Fruit fly (Drosophila melanogaster): ENCODE data around the gene cmpy.

cmpy gene

DNA sequence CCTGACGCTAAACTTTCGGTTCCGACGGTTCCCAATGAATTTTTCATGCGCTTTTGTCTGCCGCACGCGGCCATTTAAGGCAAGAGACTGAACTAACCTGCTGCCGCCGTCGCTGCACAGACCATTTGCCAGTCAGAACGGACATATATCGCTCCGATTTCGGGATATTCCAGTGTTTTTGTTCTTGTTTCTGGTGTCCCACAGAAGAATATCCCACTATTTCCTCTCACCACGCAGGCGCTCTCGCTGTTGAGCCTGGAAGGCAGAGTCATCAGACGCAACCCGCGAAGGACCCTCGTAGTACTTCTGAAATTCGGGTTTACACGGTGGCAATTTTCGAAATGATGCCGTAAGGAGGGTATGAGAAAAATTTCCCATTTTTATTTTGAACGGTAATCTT lies at the start of gene cmpy:
Gene cmpy (minus strand): TSS at position 101 of the 400 bp plus-strand sequence.
- no peak for TF ChIP-seq psq (GFP tag; optimal IDR thresholded peaks at IDR 0.05)
- TF ChIP-seq lola (GFP tag; optimal IDR thresholded peaks at IDR 0.05), result no peak
- no peak for TF ChIP-seq CG9705 (GFP tag; optimal IDR thresholded peaks at IDR 0.05)
- no peak for TF ChIP-seq rgr (GFP tag; optimal IDR thresholded peaks at IDR 0.05)
- TF ChIP-seq Mio (GFP tag; optimal IDR thresholded peaks at IDR 0.05), result no peak
- TF ChIP-seq dmrt93B (GFP tag; optimal IDR thresholded peaks at IDR 0.05), result no peak
- no peak for TF ChIP-seq Hr78 (GFP tag; optimal IDR thresholded peaks at IDR 0.05)

- TF ChIP-seq Rel (GFP tag; optimal IDR thresholded peaks at IDR 0.05), result no peak
- TF ChIP-seq Rel (tag; optimal IDR thresholded peaks at IDR 0.05), result no peak
- TF ChIP-seq jim (GFP tag; optimal IDR thresholded peaks at IDR 0.05), result no peak
- no peak for TF ChIP-seq Jra (GFP tag; optimal IDR thresholded peaks at IDR 0.05)
- TF ChIP-seq pan (optimal IDR thresholded peaks at IDR 0.05), result no peak
Measured at dm6 chr3L:20767227-20767626, 48.2 kb upstream of the cmpy start.

DNA sequence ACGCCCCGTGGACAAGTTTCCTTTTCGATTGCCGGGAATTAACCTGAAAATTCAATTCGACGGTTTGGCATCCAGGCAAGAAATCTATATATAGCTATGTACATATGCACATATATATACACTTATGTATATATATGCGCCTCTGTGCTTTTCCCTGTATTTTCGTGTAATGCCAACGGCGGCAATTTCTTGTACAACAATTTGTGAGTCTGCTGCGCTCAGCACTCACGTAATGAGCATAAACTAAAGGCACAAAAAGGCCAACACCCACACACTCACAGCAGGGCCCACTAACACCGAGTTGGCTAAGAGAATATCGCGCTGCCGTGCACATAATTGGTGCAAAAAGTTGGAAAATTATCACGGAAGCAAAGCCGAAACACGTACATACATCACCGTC lies 42.5 kb upstream of the cmpy start:
- no peak for TF ChIP-seq N (GFP tag; optimal IDR thresholded peaks at IDR 0.05)
- TF ChIP-seq ey (GFP tag; optimal IDR thresholded peaks at IDR 0.05), result no peak
- no peak for TF ChIP-seq GATAd (GFP tag; optimal IDR thresholded peaks at IDR 0.05)
- TF ChIP-seq Mio (GFP tag; optimal IDR thresholded peaks at IDR 0.05), result no peak
- no peak for TF ChIP-seq Jra (GFP tag; optimal IDR thresholded peaks at IDR 0.05)
- TF ChIP-seq woc (GFP tag; optimal IDR thresholded peaks at IDR 0.05), result no peak
- no peak for TF ChIP-seq OdsH (GFP tag; optimal IDR thresholded peaks at IDR 0.05)
- TF ChIP-seq dsf (GFP tag; optimal IDR thresholded peaks at IDR 0.05; ENCODE audit: borderline replicate concordance), result no peak
- no peak for TF ChIP-seq CG32264 (GFP tag; optimal IDR thresholded peaks at IDR 0.05)
- TF ChIP-seq Dif (GFP tag; optimal IDR thresholded peaks at IDR 0.05; ENCODE audit: partially characterized antibody), result no peak
- no peak for TF ChIP-seq Abd-B (GFP tag; optimal IDR thresholded peaks at IDR 0.05)
- TF ChIP-seq Myc (optimal IDR thresholded peaks at IDR 0.05), result no peak
- TF ChIP-seq Sp1 (GFP tag; optimal IDR thresholded peaks at IDR 0.05), result no peak
- no peak for TF ChIP-seq foxo (GFP tag; optimal IDR thresholded peaks at IDR 0.05)
- no peak for TF ChIP-seq br (GFP tag; optimal IDR thresholded peaks at IDR 0.05)
- no peak for TF ChIP-seq HLH106 (tag; optimal IDR thresholded peaks at IDR 0.05)
- TF ChIP-seq Hnf4 (GFP tag; optimal IDR thresholded peaks at IDR 0.05), result no peak
- no peak for TF ChIP-seq Hr83 (GFP tag; optimal IDR thresholded peaks at IDR 0.05; ENCODE audit: poor library complexity, severe bottlenecking)
- TF ChIP-seq psq (GFP tag; optimal IDR thresholded peaks at IDR 0.05), result no peak

DNA sequence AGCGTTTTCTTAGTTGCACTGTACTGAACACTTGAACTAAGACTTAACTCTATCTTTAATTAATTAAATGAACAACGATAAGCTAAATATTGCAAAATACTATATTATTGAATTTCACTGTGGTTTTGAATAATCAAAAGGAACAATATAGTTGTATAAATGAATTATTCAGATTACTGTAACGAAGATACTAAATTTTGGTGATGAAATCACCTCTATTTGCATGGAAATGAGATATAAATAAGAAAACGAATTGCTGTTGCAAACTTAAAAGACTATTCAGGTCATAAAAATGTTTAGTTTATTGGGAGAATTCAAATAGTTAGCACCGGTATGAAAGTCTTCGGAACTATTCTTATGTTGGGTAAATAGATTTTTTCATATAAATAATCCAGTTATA lies 39.6 kb upstream of the cmpy start, which contains the start of gene CG43251:
Gene CG43251 (plus strand): TSS at position 301 of the 400 bp plus-strand sequence.
- no peak for TF ChIP-seq Dfd (GFP tag; optimal IDR thresholded peaks at IDR 0.05)
- no peak for TF ChIP-seq Jra (GFP tag; optimal IDR thresholded peaks at IDR 0.05)
- TF ChIP-seq h (GFP tag; optimal IDR thresholded peaks at IDR 0.05), result no peak
- no peak for TF ChIP-seq tai (GFP tag; optimal IDR thresholded peaks at IDR 0.05)
- no peak for TF ChIP-seq Sp1 (GFP tag; optimal IDR thresholded peaks at IDR 0.05)
- TF ChIP-seq psq (GFP tag; optimal IDR thresholded peaks at IDR 0.05), result no peak
- no peak for TF ChIP-seq CG9705 (GFP tag; optimal IDR thresholded peaks at IDR 0.05)
- no peak for TF ChIP-seq Hnf4 (GFP tag; optimal IDR thresholded peaks at IDR 0.05)
- no peak for TF ChIP-seq br (GFP tag; optimal IDR thresholded peaks at IDR 0.05)
- no peak for TF ChIP-seq Dif (GFP tag; optimal IDR thresholded peaks at IDR 0.05; ENCODE audit: partially characterized antibody)
- no peak for TF ChIP-seq OdsH (GFP tag; optimal IDR thresholded peaks at IDR 0.05)
- TF ChIP-seq HLH106 (tag; optimal IDR thresholded peaks at IDR 0.05), result no peak
- no peak for TF ChIP-seq lola (GFP tag; optimal IDR thresholded peaks at IDR 0.05)
- TF ChIP-seq Myc (optimal IDR thresholded peaks at IDR 0.05), result no peak
- no peak for TF ChIP-seq dsf (GFP tag; optimal IDR thresholded peaks at IDR 0.05; ENCODE audit: borderline replicate concordance)
- no peak for TF ChIP-seq dl (GFP tag; optimal IDR thresholded peaks at IDR 0.05; ENCODE audit: insufficient read depth in 1 of 2, partially characterized antibody in 2 of 2)
- no peak for TF ChIP-seq rgr (GFP tag; optimal IDR thresholded peaks at IDR 0.05)
- TF ChIP-seq Hr78 (GFP tag; optimal IDR thresholded peaks at IDR 0.05), result no peak

- TF ChIP-seq OdsH (GFP tag; optimal IDR thresholded peaks at IDR 0.05) (no peak), lola (GFP tag; optimal IDR thresholded peaks at IDR 0.05) (no peak), Vsx2 (GFP tag; optimal IDR thresholded peaks at IDR 0.05; ENCODE audit: partially characterized antibody) (no peak), sv (GFP tag; optimal IDR thresholded peaks at IDR 0.05) (no peak), CrebA (GFP tag; optimal IDR thresholded peaks at IDR 0.05; ENCODE audit: borderline replicate concordance) (no peak), ey (GFP tag; optimal IDR thresholded peaks at IDR 0.05) (no peak), br (GFP tag; optimal IDR thresholded peaks at IDR 0.05) (no peak), Sp1 (GFP tag; optimal IDR thresholded peaks at IDR 0.05) (no peak), Jra (GFP tag; optimal IDR thresholded peaks at IDR 0.05) (no peak), psq (GFP tag; optimal IDR thresholded peaks at IDR 0.05) (no peak), pan (optimal IDR thresholded peaks at IDR 0.05) (no peak), foxo (GFP tag; optimal IDR thresholded peaks at IDR 0.05) (no peak), dmrt93B (GFP tag; optimal IDR thresholded peaks at IDR 0.05) (no peak), brk (GFP tag; optimal IDR thresholded peaks at IDR 0.05) (no peak), dsf (GFP tag; optimal IDR thresholded peaks at IDR 0.05; ENCODE audit: borderline replicate concordance) (no peak), GATAd (GFP tag; optimal IDR thresholded peaks at IDR 0.05) (no peak), rgr (GFP tag; optimal IDR thresholded peaks at IDR 0.05) (no peak), h (GFP tag; optimal IDR thresholded peaks at IDR 0.05) (no peak), Hnf4 (GFP tag; optimal IDR thresholded peaks at IDR 0.05) (no peak), tai (GFP tag; optimal IDR thresholded peaks at IDR 0.05) (no peak)
Measured at dm6 chr3L:20755585-20755984, 36.6 kb upstream of the cmpy start, which contains the start of gene CG33912. CG33912 (minus strand) TSS chr3L:20755685.
